Fruit fly (Drosophila melanogaster) whole organism, embryonic: ENCODE results near the gene Srg3.
A peak's percentile ranks its signal among the peaks of the same experiment; 100 is the strongest.

Source experiments
- Adf1 ChIP-seq: fragments of 200-800 bp; sonication (Bioruptor generic); IDR thresholded peaks from 2 replicates; pipeline ENCODE4 v1.3.6; 2022; ENCODE audit warnings: missing biosample characterization, missing genetic modification characterization
- Blimp-1 ChIP-seq: fragments of 200-800 bp; sonication (Bioruptor generic); optimal IDR thresholded peaks from 3 replicates; lab custom pipeline; 2018; ENCODE audit warnings: missing biosample characterization, missing genetic modification characterization, mild to moderate bottlenecking, moderate library complexity, missing genetic modification reagents
- CG10543 ChIP-seq: fragments of 200-800 bp; sonication (Bioruptor generic); optimal IDR thresholded peaks from 3 replicates; lab custom pipeline; 2017; ENCODE audit warnings: missing biosample characterization, mild to moderate bottlenecking, missing genetic modification characterization, moderate library complexity
- CG10565 ChIP-seq: fragments of 200-800 bp; sonication (Bioruptor generic); optimal IDR thresholded peaks from 3 replicates; lab custom pipeline; 2016; ENCODE audit warnings: missing biosample characterization, mild to moderate bottlenecking, missing genetic modification characterization
- CG10959 ChIP-seq: fragments of 200-800 bp; sonication (Bioruptor generic); IDR thresholded peaks from 2 replicates; pipeline ENCODE4 v1.3.6; 2022; ENCODE audit warnings: missing biosample characterization, missing genetic modification characterization
- CG11560 ChIP-seq: fragments of 200-800 bp; sonication (Bioruptor generic); IDR thresholded peaks from 3 replicates; pipeline ENCODE4 v1.3.6; 2022; ENCODE audit warnings: missing biosample characterization, missing genetic modification characterization
- CG12219 ChIP-seq: fragments of 200-800 bp; sonication (Bioruptor generic); optimal IDR thresholded peaks from 3 replicates; lab custom pipeline; 2018; ENCODE audit warnings: missing biosample characterization, mild to moderate bottlenecking, missing genetic modification characterization
- CG12299 ChIP-seq: fragments of 200-800 bp; sonication (Bioruptor generic); optimal IDR thresholded peaks from 2 replicates; lab custom pipeline; 2018; ENCODE audit warnings: missing biosample characterization, mild to moderate bottlenecking, missing genetic modification characterization
- CG12769 ChIP-seq: fragments of 200-800 bp; sonication (Bioruptor generic); optimal IDR thresholded peaks from 2 replicates; lab custom pipeline; 2019; ENCODE audit warnings: missing biosample characterization, mild to moderate bottlenecking, missing genetic modification characterization, moderate library complexity
- CG31365 ChIP-seq: fragments of 200-800 bp; sonication (Bioruptor generic); optimal IDR thresholded peaks from 2 replicates; lab custom pipeline; 2018; ENCODE audit warnings: missing biosample characterization, mild to moderate bottlenecking, missing genetic modification characterization
- CG33557 ChIP-seq: fragments of 200-800 bp; sonication (Bioruptor generic); optimal IDR thresholded peaks from 2 replicates; lab custom pipeline; 2019; ENCODE audit warnings: missing biosample characterization, mild to moderate bottlenecking, missing genetic modification characterization, moderate library complexity
- CG34422 ChIP-seq: fragments of 200-800 bp; sonication (Bioruptor generic); IDR thresholded peaks from 3 replicates; pipeline ENCODE4 v1.3.6; 2022; ENCODE audit warnings: missing biosample characterization, missing genetic modification characterization
- CG4707 ChIP-seq: fragments of 200-800 bp; sonication (Bioruptor generic); optimal IDR thresholded peaks from 2 replicates; lab custom pipeline; 2018; ENCODE audit warnings: missing biosample characterization, mild to moderate bottlenecking, missing genetic modification characterization, moderate library complexity
- CG6689 ChIP-seq: fragments of 200-800 bp; sonication (Bioruptor generic); IDR thresholded peaks from 2 replicates; pipeline ENCODE4 v1.3.6; 2022; ENCODE audit warnings: missing biosample characterization, missing genetic modification characterization
- CG7271 ChIP-seq: fragments of 200-800 bp; sonication (Bioruptor generic); optimal IDR thresholded peaks from 2 replicates; lab custom pipeline; 2018; ENCODE audit warnings: missing biosample characterization, mild to moderate bottlenecking, missing genetic modification characterization, moderate library complexity
- CG7745 ChIP-seq: fragments of 200-800 bp; sonication (Bioruptor generic); optimal IDR thresholded peaks from 2 replicates; lab custom pipeline; 2018; ENCODE audit warnings: missing biosample characterization, mild to moderate bottlenecking, missing genetic modification characterization, moderate library complexity
- CG7786 ChIP-seq: fragments of 200-800 bp; sonication (Bioruptor generic); optimal IDR thresholded peaks from 2 replicates; lab custom pipeline; 2016; ENCODE audit warnings: missing biosample characterization, missing genetic modification characterization
- CG9609 ChIP-seq: fragments of 200-800 bp; sonication (Bioruptor generic); optimal IDR thresholded peaks from 3 replicates; lab custom pipeline; 2016; ENCODE audit warnings: missing biosample characterization, missing genetic modification characterization
- CG9876 ChIP-seq: fragments of 200-800 bp; sonication (Bioruptor generic); optimal IDR thresholded peaks from 2 replicates; lab custom pipeline; 2016; ENCODE audit warnings: missing biosample characterization, missing genetic modification characterization
- D ChIP-seq, 2 experiments: fragments of 200-800 bp in 1 of 2; fragments of >200 bp in 1 of 2; sonication (Bioruptor generic) in 1 of 2; optimal IDR thresholded peaks; 2 replicates in 1 of 2; 3 replicates in 1 of 2; lab custom pipeline; 2017; ENCODE audit warnings: mild to moderate bottlenecking in 1 of 2, missing biosample characterization in 1 of 2, missing genetic modification characterization in 1 of 2, missing genetic modification reagents in 1 of 2
- Dll ChIP-seq: fragments of 200-800 bp; sonication (Bioruptor generic); IDR thresholded peaks from 4 replicates; pipeline ENCODE4 v1.3.6; 2022; ENCODE audit warnings: missing biosample characterization, missing genetic modification characterization; ENCODE audit not compliant: partially characterized antibody
- HLHmδ ChIP-seq: fragments of 200-800 bp; sonication (Bioruptor generic); optimal IDR thresholded peaks from 2 replicates; lab custom pipeline; 2018; ENCODE audit warnings: missing biosample characterization, mild to moderate bottlenecking, missing genetic modification characterization, moderate library complexity
- Lpt ChIP-seq: fragments of >200 bp; optimal IDR thresholded peaks from 2 replicates; lab custom pipeline; 2018; ENCODE audit warnings: missing biosample characterization, missing genetic modification characterization
- Mad ChIP-seq: fragments of 200-800 bp; sonication (Bioruptor generic); optimal IDR thresholded peaks from 2 replicates; lab custom pipeline; 2016; ENCODE audit warnings: missing biosample characterization, missing genetic modification characterization
- Med ChIP-seq: fragments of 200-800 bp; sonication (Bioruptor generic); peaks from one replicate; lab custom pipeline; 2016; ENCODE audit warnings: missing biosample characterization, missing genetic modification characterization, mild to moderate bottlenecking, inconsistent platforms, moderate library complexity
- Meics ChIP-seq: fragments of 200-800 bp; sonication (Bioruptor generic); optimal IDR thresholded peaks from 2 replicates; lab custom pipeline; 2017; ENCODE audit warnings: missing biosample characterization, mild to moderate bottlenecking, missing genetic modification characterization
- Nf-YA ChIP-seq: fragments of 200-800 bp; sonication (Bioruptor generic); IDR thresholded peaks from 2 replicates; pipeline ENCODE4 v1.3.6; 2022; ENCODE audit warnings: missing biosample characterization, missing genetic modification characterization
- Oli ChIP-seq: fragments of 200-800 bp; sonication (Bioruptor generic); optimal IDR thresholded peaks from 2 replicates; lab custom pipeline; 2018; ENCODE audit warnings: missing biosample characterization, mild to moderate bottlenecking, missing genetic modification characterization, moderate library complexity
- Optix ChIP-seq: fragments of 200-800 bp; sonication (Bioruptor generic); IDR thresholded peaks from 3 replicates; pipeline ENCODE4 v1.3.6; 2022; ENCODE audit warnings: missing biosample characterization, missing genetic modification characterization
- Sin3A ChIP-seq: fragments of >200 bp; optimal IDR thresholded peaks from 2 replicates; lab custom pipeline; 2018
- Sry-β ChIP-seq: fragments of 200-800 bp; sonication (Bioruptor generic); optimal IDR thresholded peaks from 2 replicates; lab custom pipeline; 2018; ENCODE audit warnings: missing biosample characterization, mild to moderate bottlenecking, missing genetic modification characterization, moderate library complexity
- YL-1 ChIP-seq: fragments of 200-800 bp; sonication (Bioruptor generic); optimal IDR thresholded peaks from 3 replicates; lab custom pipeline; 2017; ENCODE audit warnings: missing biosample characterization, mild to moderate bottlenecking, missing genetic modification characterization
- aop ChIP-seq: fragments of 200-800 bp; sonication (Bioruptor generic); IDR thresholded peaks from 2 replicates; pipeline ENCODE4 v1.3.6; 2022; ENCODE audit warnings: missing biosample characterization, missing genetic modification characterization
- ase ChIP-seq: fragments of 200-800 bp; sonication (Bioruptor generic); IDR thresholded peaks from 3 replicates; pipeline ENCODE4 v1.3.6; 2022; ENCODE audit warnings: missing biosample characterization, missing genetic modification characterization
- croc ChIP-seq: fragments of 200-800 bp; sonication (Bioruptor generic); conservative IDR thresholded peaks from 3 replicates; pipeline ENCODE4 v1.3.6; 2022; ENCODE audit warnings: missing biosample characterization, missing genetic modification characterization
- dati ChIP-seq: fragments of 200-800 bp; sonication (Bioruptor generic); IDR thresholded peaks from 2 replicates; pipeline ENCODE4 v1.3.6; 2022; ENCODE audit warnings: missing biosample characterization, missing genetic modification characterization
- dmrt99B ChIP-seq: fragments of 200-800 bp; sonication (Bioruptor generic); optimal IDR thresholded peaks from 2 replicates; lab custom pipeline; 2018; ENCODE audit warnings: missing biosample characterization, mild to moderate bottlenecking, missing genetic modification characterization, moderate library complexity
- ems ChIP-seq: fragments of 200-800 bp; sonication (Bioruptor generic); optimal IDR thresholded peaks from 3 replicates; lab custom pipeline; 2016; ENCODE audit warnings: missing biosample characterization, missing genetic modification characterization
- exex ChIP-seq: fragments of 200-800 bp; sonication (Bioruptor generic); optimal IDR thresholded peaks from 4 replicates; lab custom pipeline; 2018; ENCODE audit warnings: missing biosample characterization, mild to moderate bottlenecking, missing genetic modification characterization, moderate library complexity
- gfzf ChIP-seq: fragments of 200-800 bp; sonication (Bioruptor generic); optimal IDR thresholded peaks from 2 replicates; lab custom pipeline; 2016; ENCODE audit warnings: missing biosample characterization, mild to moderate bottlenecking, missing genetic modification characterization, moderate library complexity
- grau ChIP-seq: fragments of 200-800 bp; optimal IDR thresholded peaks from 3 replicates; lab custom pipeline; 2019; ENCODE audit warnings: missing biosample characterization, mild to moderate bottlenecking, missing genetic modification characterization, moderate library complexity
- grn ChIP-seq: fragments of 200-800 bp; sonication (Bioruptor generic); optimal IDR thresholded peaks from 3 replicates; lab custom pipeline; 2017; ENCODE audit warnings: missing biosample characterization, missing genetic modification characterization
- hb ChIP-seq: fragments of 200-800 bp; sonication (Bioruptor generic); IDR thresholded peaks from 3 replicates; pipeline ENCODE4 v1.3.6; 2022; ENCODE audit warnings: missing biosample characterization, missing genetic modification characterization; ENCODE audit not compliant: partially characterized antibody
- lilli ChIP-seq: fragments of 200-800 bp; sonication (Bioruptor generic); optimal IDR thresholded peaks from 3 replicates; lab custom pipeline; 2016; ENCODE audit warnings: missing biosample characterization, missing genetic modification characterization
- mam ChIP-seq: fragments of 200-800 bp; sonication (Bioruptor generic); optimal IDR thresholded peaks from 3 replicates; lab custom pipeline; 2016; ENCODE audit warnings: missing biosample characterization, missing genetic modification characterization
- nmo ChIP-seq: fragments of 200-800 bp; sonication (Bioruptor generic); optimal IDR thresholded peaks from 2 replicates; lab custom pipeline; 2018; ENCODE audit warnings: missing biosample characterization, mild to moderate bottlenecking, missing genetic modification characterization, moderate library complexity
- p53 ChIP-seq: fragments of 200-800 bp; sonication (Bioruptor generic); optimal IDR thresholded peaks from 2 replicates; lab custom pipeline; 2016; ENCODE audit warnings: missing biosample characterization, missing genetic modification characterization
- sna ChIP-seq: fragments of 200-800 bp; sonication (Bioruptor generic); IDR thresholded peaks from 2 replicates; pipeline ENCODE4 v1.3.6; 2022; ENCODE audit warnings: missing biosample characterization, missing genetic modification characterization; ENCODE audit not compliant: partially characterized antibody
- sob ChIP-seq: fragments of 200-800 bp; sonication (Bioruptor generic); IDR thresholded peaks from 2 replicates; pipeline ENCODE4 v1.3.6; 2022; ENCODE audit warnings: missing biosample characterization, missing genetic modification characterization
- unc-4 ChIP-seq: fragments of 200-800 bp; sonication (Bioruptor generic); IDR thresholded peaks from 2 replicates; pipeline ENCODE4 v1.3.6; 2022; ENCODE audit warnings: missing biosample characterization, missing genetic modification characterization; ENCODE audit not compliant: partially characterized antibody

Gene Srg3

dm6 chr3L:9451522-9452118 is 8.6 kb downstream of the Srg3 start, which contains the start of the genes CG3448 and ghi (continued):
- TF ChIP-seq Oli (tag; lab: Kevin White, UChicago) (no peak), p53 (GFP tag; lab: Kevin White, UChicago) (no peak), CG10565 (GFP tag; lab: Kevin White, UChicago) (no peak), ase (GFP tag; lab: Robert Waterston, UW) (no peak), Nf-YA (GFP tag; lab: Robert Waterston, UW) (no peak), Adf1 (no peak), exex (tag; lab: Kevin White, UChicago) (peak; percentile 56), CG31365 (tag; lab: Kevin White, UChicago) (no peak), Lpt (GFP tag; lab: Kevin White, UChicago) (no peak), CG12769 (tag; lab: Kevin White, UChicago) (peak; percentile 8), D (optimal IDR thresholded peaks at IDR 0.05; lab: Kevin White, UChicago) (no peak), D (GFP tag; optimal IDR thresholded peaks at IDR 0.05; lab: Kevin White, UChicago) (peak; percentile 37), CG9609 (GFP tag; lab: Kevin White, UChicago) (no peak), HLHmδ (GFP tag; lab: Kevin White, UChicago) (no peak), Sin3A (lab: Kevin White, UChicago) (no peak), CG4707 (GFP tag; lab: Kevin White, UChicago) (no peak), dmrt99B (peak; percentile 69), YL-1 (GFP tag; lab: Kevin White, UChicago) (peak; percentile 63), grau (tag; lab: Kevin White, UChicago) (peak; percentile 53), CG9876 (GFP tag; lab: Kevin White, UChicago) (no peak), CG7786 (GFP tag; lab: Kevin White, UChicago) (no peak), grn (GFP tag; lab: Kevin White, UChicago) (peak; percentile 1), CG34422 (GFP tag; lab: Robert Waterston, UW) (peak; percentile 58; the same call in 1 of the 3 replicates), sna (GFP tag; lab: Robert Waterston, UW) (peak; percentile 90), CG33557 (no peak), Dll (GFP tag; lab: Robert Waterston, UW) (peak; percentile 77), Blimp-1 (GFP tag; lab: Kevin White, UChicago) (peak; percentile 65), ems (GFP tag; lab: Kevin White, UChicago) (peak; percentile 52), CG7745 (tag; lab: Kevin White, UChicago) (no peak), lilli (peak; percentile 59), sob (peak; percentile 83), Sry-β (no peak), gfzf (peak; percentile 1), CG12299 (peak; percentile 8), CG12219 (GFP tag; lab: Kevin White, UChicago) (no peak), unc-4 (GFP tag; lab: Robert Waterston, UW) (peak; percentile 70), CG11560 (tag; lab: Robert Waterston, UW) (no peak), hb (GFP tag; lab: Robert Waterston, UW) (peak; percentile 43; the same call in 1 of the 3 replicates), Optix (GFP tag; lab: Robert Waterston, UW) (no peak), mam (peak; percentile 59), CG10543 (peak; percentile 53), Mad (peak; percentile 37), Meics (GFP tag; lab: Kevin White, UChicago) (peak; percentile 52), CG7271 (tag; lab: Kevin White, UChicago) (peak; percentile 36), dati (GFP tag; lab: Robert Waterston, UW) (no peak), Med (GFP tag; lab: Kevin White, UChicago) (peak; percentile 82), croc (GFP tag; lab: Robert Waterston, UW) (no peak), aop (GFP tag; lab: Robert Waterston, UW) (no peak), nmo (peak; percentile 55), CG10959 (GFP tag; lab: Robert Waterston, UW) (no peak), CG6689 (GFP tag; lab: Robert Waterston, UW) (peak; percentile 74)
